Fruit fly (Drosophila melanogaster) whole organism, prepupa: ENCODE results near the gene CG13679.

Source experiments
- CG3032 ChIP-seq: fragments of 200-800 bp; optimal IDR thresholded peaks from 2 replicates; lab custom pipeline; 2019; ENCODE audit warnings: missing biosample characterization, mild to moderate bottlenecking, missing genetic modification characterization, moderate library complexity
- CG34406 ChIP-seq: fragments of 200-800 bp; sonication (Bioruptor generic); optimal IDR thresholded peaks from 3 replicates; lab custom pipeline; 2016; ENCODE audit warnings: missing biosample characterization, missing genetic modification characterization
- Eip93F ChIP-seq: fragments of 200-800 bp; sonication (Bioruptor generic); optimal IDR thresholded peaks from 2 replicates; lab custom pipeline; 2016; ENCODE audit warnings: missing biosample characterization, mild to moderate bottlenecking, missing genetic modification characterization
- Gug ChIP-seq: fragments of 200-800 bp; sonication (Bioruptor generic); IDR thresholded peaks from 2 replicates; pipeline ENCODE4 v1.3.6; 2022; ENCODE audit warnings: missing biosample characterization, missing genetic modification characterization
- Lpt ChIP-seq: fragments of 200-800 bp; sonication (Bioruptor generic); optimal IDR thresholded peaks from 3 replicates; lab custom pipeline; 2016; ENCODE audit warnings: missing biosample characterization, missing genetic modification characterization
- Sox102F ChIP-seq: fragments of 200-800 bp; sonication (Bioruptor generic); optimal IDR thresholded peaks from 2 replicates; lab custom pipeline; 2016; ENCODE audit warnings: missing biosample characterization, mild to moderate bottlenecking, missing genetic modification characterization
- dac ChIP-seq: fragments of 200-800 bp; sonication (Bioruptor generic); optimal IDR thresholded peaks from 2 replicates; lab custom pipeline; 2017; ENCODE audit warnings: missing biosample characterization, mild to moderate bottlenecking, missing genetic modification characterization
- fd59A ChIP-seq: fragments of 200-800 bp; sonication (Bioruptor generic); optimal IDR thresholded peaks from 2 replicates; lab custom pipeline; 2017; ENCODE audit warnings: missing biosample characterization, mild to moderate bottlenecking, missing genetic modification characterization, missing genetic modification reagents
- spab ChIP-seq: fragments of 200-800 bp; sonication (Bioruptor generic); optimal IDR thresholded peaks from 2 replicates; lab custom pipeline; 2017; ENCODE audit warnings: missing biosample characterization, mild to moderate bottlenecking, missing genetic modification characterization, missing genetic modification reagents

DNA sequence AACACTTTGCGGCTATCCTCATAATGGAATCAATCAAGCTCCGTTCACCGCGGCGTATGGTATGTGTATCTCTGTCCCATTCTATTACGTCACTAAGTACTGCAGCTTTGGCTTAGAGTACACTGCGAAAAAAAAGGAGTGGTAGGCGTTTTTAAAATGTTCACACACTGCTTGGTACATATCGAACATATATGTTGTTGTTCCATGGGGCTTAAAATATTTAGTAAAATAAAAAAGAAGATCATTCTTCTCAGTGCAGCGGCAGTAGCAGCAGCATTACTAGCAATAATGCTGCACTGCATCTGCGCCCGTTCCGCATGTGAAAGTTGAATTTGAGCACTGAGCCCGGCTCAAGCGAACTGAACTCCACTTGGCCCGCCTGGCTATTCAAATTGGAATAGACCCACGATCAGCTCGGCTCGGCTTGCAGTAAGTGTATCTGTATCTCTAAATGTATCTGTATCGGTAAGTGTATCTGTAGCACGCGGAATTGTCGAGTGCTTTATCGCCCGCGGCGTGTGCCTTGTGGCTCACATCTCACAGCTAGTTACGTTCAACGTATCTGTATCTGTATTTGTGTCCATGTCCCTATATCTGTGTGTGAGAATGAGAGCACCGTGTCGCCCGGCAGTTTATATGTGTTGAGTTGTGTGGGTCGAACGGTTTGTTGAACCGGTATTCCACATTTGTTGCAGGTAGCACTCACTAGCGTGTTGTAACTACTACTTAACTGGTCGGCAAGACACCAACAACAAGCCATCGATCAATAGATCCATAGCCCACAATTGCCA, 49.2 kb upstream of the CG13679 start:
- peak; percentile 53 for TF ChIP-seq spab
- TF ChIP-seq dac (GFP tag; lab: Kevin White, UChicago) = peak; percentile 83
- TF ChIP-seq Gug (GFP tag; lab: Robert Waterston, UW) = peak; percentile 89
- peak; percentile 91 for TF ChIP-seq Lpt (GFP tag; lab: Kevin White, UChicago)
- peak; percentile 53 for TF ChIP-seq CG3032 (tag; lab: Kevin White, UChicago)
- TF ChIP-seq Eip93F (GFP tag; lab: Kevin White, UChicago) = no peak
- TF ChIP-seq CG34406 (GFP tag; lab: Kevin White, UChicago) = peak; percentile 68
- peak; percentile 65 for TF ChIP-seq fd59A (GFP tag; lab: Kevin White, UChicago)
- peak; percentile 47 for TF ChIP-seq Sox102F
